Worm (Caenorhabditis elegans) whole organism, L4/young adult: ENCODE data around the gene cyp-33D1.

Experiments
- W03F9.2 ChIP-seq: fragments of 150-350 bp; optimal IDR thresholded peaks from 2 replicates; lab custom pipeline; 2014; ENCODE audit warnings: missing biosample characterization, missing genetic modification characterization
- dao-5 ChIP-seq: sonication (generic microtip); optimal IDR thresholded peaks from 2 replicates; lab custom pipeline; 2016; ENCODE audit warnings: missing genotype, missing genetic modification characterization, moderate library complexity, missing compliant biosample characterization
- him-1 ChIP-seq: sonication (generic microtip); optimal IDR thresholded peaks from 2 replicates; lab custom pipeline; 2016; ENCODE audit warnings: missing genotype, missing genetic modification reagents, missing genetic modification characterization, missing compliant biosample characterization

- no peak for TF ChIP-seq him-1 (tag; lab: Kevin White, UChicago)
- TF ChIP-seq W03F9.2 (tag; lab: Kevin White, UChicago), result no peak
- no peak for TF ChIP-seq dao-5 (tag; lab: Kevin White, UChicago)
Observed at ce11 chrV:16182110-16182509, 6.5 kb upstream of the cyp-33D1 start, which contains the start of gene srz-13.
